Worm (Caenorhabditis elegans): ENCODE measurements around the gene ced-10.
A peak's percentile ranks its signal among the peaks of the same experiment; 100 is the strongest.

Gene ced-10

DNA sequence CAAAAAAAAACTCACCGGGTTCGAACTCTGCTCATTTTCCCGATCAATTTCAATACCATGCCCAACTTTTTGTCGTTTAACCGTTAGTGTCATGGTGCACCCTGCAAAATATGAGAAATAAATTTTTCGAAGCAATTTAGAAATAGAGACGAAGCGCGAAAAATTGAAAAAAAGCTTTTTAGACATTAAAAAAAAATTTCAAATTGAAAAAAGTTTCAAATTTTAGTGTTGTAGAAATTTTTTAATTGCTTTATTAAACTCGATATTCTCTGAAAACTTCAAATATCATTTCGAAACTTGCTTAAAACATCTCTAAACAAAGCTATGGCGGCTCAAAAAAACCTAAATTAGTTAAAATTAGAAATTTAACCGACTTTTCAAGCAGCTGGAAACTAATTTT lies 38.2 kb upstream of the ced-10 start, which contains the start of gene nstp-6:
Gene nstp-6 (minus strand): TSS at position 101 of the 400 bp plus-strand sequence.
- TF ChIP-seq lsy-27 (tag; optimal IDR thresholded peaks at IDR 0.05; ENCODE audit: borderline replicate concordance, insufficient read depth) (no peak), zim-3 (tag; optimal IDR thresholded peaks at IDR 0.05) (no peak), tbx-9 (tag; optimal IDR thresholded peaks at IDR 0.05; ENCODE audit: borderline replicate concordance) (no peak), egrh-3 (GFP tag; IDR thresholded peaks at IDR 0.05) (no peak), zfh-2 (GFP tag; conservative IDR thresholded peaks at IDR 0.05) (no peak), madf-8 (GFP tag; conservative IDR thresholded peaks at IDR 0.05) (no peak), hmg-20 (GFP tag; IDR thresholded peaks at IDR 0.05) (no peak), bed-2 (GFP tag; IDR thresholded peaks at IDR 0.05) (no peak)

DNA sequence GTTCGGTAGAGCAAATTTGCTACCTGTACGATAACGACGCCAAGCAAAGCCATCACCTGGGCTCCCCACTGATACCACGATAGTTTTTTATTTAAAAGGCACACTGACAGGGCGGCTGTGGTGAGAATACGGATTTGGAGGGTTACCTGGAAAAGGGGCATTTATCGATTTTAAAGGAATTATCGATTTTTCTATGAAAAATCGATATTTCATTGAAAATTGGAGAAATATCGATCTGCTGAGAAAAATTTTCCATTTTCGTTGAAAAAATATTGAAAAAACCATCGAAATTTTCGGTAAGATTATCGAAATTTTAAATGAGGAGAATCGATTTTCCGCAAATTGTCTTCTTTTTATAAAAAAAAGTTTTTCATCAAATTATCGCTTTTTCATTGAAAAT lies 35.7 kb upstream of the ced-10 start:
- TF ChIP-seq athp-1 (tag; optimal IDR thresholded peaks at IDR 0.05) (no peak), nfya-2 (GFP tag; IDR thresholded peaks at IDR 0.05) (no peak), lin-54 (GFP tag; optimal IDR thresholded peaks at IDR 0.05) (no peak), lin-26 (GFP tag; IDR thresholded peaks at IDR 0.05) (no peak), unc-62 (GFP tag; optimal IDR thresholded peaks at IDR 0.05) (no peak), zfh-2 (GFP tag; conservative IDR thresholded peaks at IDR 0.05) (no peak), ztf-28 (GFP tag; IDR thresholded peaks at IDR 0.05) (no peak), snpc-3.4 (tag; optimal IDR thresholded peaks at IDR 0.05) (no peak), sptf-2 (GFP tag; optimal IDR thresholded peaks at IDR 0.05) (no peak), F10E7.11 (tag; optimal IDR thresholded peaks at IDR 0.05) (no peak), nhr-179 (tag; optimal IDR thresholded peaks at IDR 0.05) (no peak), T07F8.4 (tag; optimal IDR thresholded peaks at IDR 0.05) (no peak), F55B11.4 (tag; optimal IDR thresholded peaks at IDR 0.05; ENCODE audit: borderline replicate concordance, insufficient read depth) (no peak), rec-8 (tag; optimal IDR thresholded peaks at IDR 0.05) (no peak), nfyb-1 (GFP tag; IDR thresholded peaks at IDR 0.05) (no peak), egl-44 (GFP tag; IDR thresholded peaks at IDR 0.05) (no peak), mxl-1 (tag; optimal IDR thresholded peaks at IDR 0.05) (no peak), madf-3 (GFP tag; IDR thresholded peaks at IDR 0.05) (no peak), snpc-1.1 (tag; optimal IDR thresholded peaks at IDR 0.05; ENCODE audit: insufficient read depth) (no peak)

DNA sequence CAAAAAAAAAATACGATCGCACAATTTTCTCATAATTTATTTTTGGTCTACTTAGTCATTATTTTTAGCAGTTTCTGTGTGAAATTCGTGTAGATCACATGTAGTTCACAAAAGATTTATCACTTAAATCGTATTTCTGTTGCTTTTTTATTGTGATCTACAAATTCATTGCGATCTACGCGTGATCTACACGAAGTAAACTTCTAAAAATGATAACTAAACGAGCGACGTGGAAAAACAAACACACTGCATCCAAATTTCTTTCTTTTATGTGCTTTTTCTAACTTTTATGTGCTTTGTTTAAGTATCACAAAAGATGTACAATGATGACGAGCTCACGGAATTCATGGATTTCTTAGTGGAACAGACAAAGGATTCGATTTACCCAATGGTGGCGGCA lies 30.5 kb upstream of the ced-10 start, which contains the start of gene B0212.3:
Gene B0212.3 (plus strand): TSS at position 301 of the 400 bp plus-strand sequence.
- TF ChIP-seq ets-4 (GFP tag; optimal IDR thresholded peaks at IDR 0.05) (no peak), Y53G8AR.9 (GFP tag; conservative IDR thresholded peaks at IDR 0.05) (no peak), K11D2.4 (GFP tag; IDR thresholded peaks at IDR 0.05) (no peak)

DNA sequence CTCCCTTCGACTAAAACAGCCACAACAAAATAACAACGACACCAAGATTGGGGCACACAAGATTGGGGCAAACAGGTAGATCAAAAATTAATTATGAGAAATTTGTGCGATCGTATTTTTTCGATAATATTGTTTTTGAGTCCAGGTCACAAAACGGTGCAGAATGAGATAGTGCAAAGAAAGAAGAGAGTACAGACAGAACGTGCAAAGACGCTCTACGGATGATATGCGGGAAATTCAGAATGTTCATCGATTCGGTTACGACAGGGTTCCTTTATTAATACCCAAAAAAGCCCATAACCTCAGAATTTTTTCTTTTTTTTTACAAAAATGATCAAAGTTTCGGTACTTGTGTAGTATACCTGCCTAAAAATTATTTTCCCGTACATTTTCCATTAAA lies 29.9 kb upstream of the ced-10 start:
- no peak for TF ChIP-seq sea-2 (GFP tag; IDR thresholded peaks at IDR 0.05)
- peak; percentile 45 for TF ChIP-seq efl-1 (GFP tag; optimal IDR thresholded peaks at IDR 0.05)
- TF ChIP-seq madf-6 (GFP tag; IDR thresholded peaks at IDR 0.05) = peak; percentile 68
- TF ChIP-seq madf-8 (GFP tag; conservative IDR thresholded peaks at IDR 0.05) = 0 out of 2 replicates have a peak, but pooled peaks have one; percentile 28
- TF ChIP-seq madf-3 (GFP tag; IDR thresholded peaks at IDR 0.05) = no peak
- no peak for TF ChIP-seq snpc-1.1 (tag; optimal IDR thresholded peaks at IDR 0.05; ENCODE audit: insufficient read depth)
- peak; percentile 31; the same call in 1 of the 2 replicates for TF ChIP-seq mcd-1 (GFP tag; IDR thresholded peaks at IDR 0.05)
- no peak for TF ChIP-seq akir-1 (GFP tag; optimal IDR thresholded peaks at IDR 0.05)
- TF ChIP-seq hmg-1.2 (GFP tag; IDR thresholded peaks at IDR 0.05) = peak; percentile 71; the same call in 1 of the 2 replicates
- TF ChIP-seq ceh-27 (GFP tag; optimal IDR thresholded peaks at IDR 0.05) = no peak

Measured in whole organism, young adult.